Worm (Caenorhabditis elegans) whole organism, L1 larva: Measurements from ENCODE around the gene delm-1.

Experiments
- ama-1 ChIP-seq: fragments of 150-350 bp; optimal IDR thresholded peaks from 2 replicates; lab custom pipeline; 2014
- blmp-1 ChIP-seq: fragments of 150-350 bp; optimal IDR thresholded peaks from 2 replicates; lab custom pipeline; 2014; ENCODE audit warnings: missing biosample characterization, missing genetic modification characterization
- ceh-82 ChIP-seq, 3 experiments: fragments of 150-350 bp in 1 of 3; sonication (generic microtip) in 2 of 3; optimal IDR thresholded peaks; 2 replicates each; lab custom pipeline; 2014 to 2017; ENCODE audit warnings: missing biosample characterization in 3 of 3, missing genetic modification characterization in 3 of 3
- dpl-1 ChIP-seq, 3 experiments: fragments of 150-350 bp in 2 of 3; sonication (generic microtip) in 1 of 3; optimal IDR thresholded peaks; 2 replicates each; lab custom pipeline; 2014 to 2017; ENCODE audit warnings: missing biosample characterization in 3 of 3, missing genetic modification characterization in 3 of 3, missing genetic modification reagents in 3 of 3
- efl-1 ChIP-seq, 4 experiments: fragments of 150-350 bp; optimal IDR thresholded peaks in 3 of 4; peaks in 1 of 4; 1 replicate in 1 of 4; 2 replicates in 3 of 4; lab custom pipeline; 2014; ENCODE audit warnings: missing biosample characterization in 2 of 4, missing genetic modification characterization in 2 of 4, missing genetic modification reagents in 2 of 4
- efl-3 ChIP-seq: fragments of 200-800 bp; sonication (Bioruptor generic); optimal IDR thresholded peaks from 2 replicates; lab custom pipeline; 2018; ENCODE audit warnings: mild to moderate bottlenecking, missing genetic modification characterization, missing compliant biosample characterization
- fkh-10 ChIP-seq: sonication (generic microtip); optimal IDR thresholded peaks from 2 replicates; lab custom pipeline; 2017; ENCODE audit warnings: missing biosample characterization, missing genetic modification reagents, missing genetic modification characterization
- hlh-4 ChIP-seq: sonication (generic microtip); optimal IDR thresholded peaks from 2 replicates; lab custom pipeline; 2016; ENCODE audit warnings: mild to moderate bottlenecking, missing genetic modification characterization, missing compliant biosample characterization
- jun-1 ChIP-seq: fragments of 150-350 bp; optimal IDR thresholded peaks from 2 replicates; lab custom pipeline; 2014; ENCODE audit warnings: missing biosample characterization, missing genetic modification reagents, missing genetic modification characterization
- lin-14 ChIP-seq: fragments of 200-800 bp; sonication (Bioruptor generic); optimal IDR thresholded peaks from 2 replicates; lab custom pipeline; 2018; ENCODE audit warnings: mild to moderate bottlenecking, missing genetic modification characterization, moderate library complexity, missing compliant biosample characterization
- lir-3 ChIP-seq: sonication (generic microtip); optimal IDR thresholded peaks from 2 replicates; lab custom pipeline; 2016; ENCODE audit warnings: mild to moderate bottlenecking, missing genetic modification characterization, moderate library complexity, missing compliant biosample characterization; ENCODE audit not compliant: poor library complexity
- mep-1 ChIP-seq: fragments of 150-350 bp; optimal IDR thresholded peaks from 2 replicates; lab custom pipeline; 2014; ENCODE audit warnings: missing biosample characterization, missing genetic modification characterization
- nhr-85 ChIP-seq: sonication (generic microtip); peaks from one replicate; lab custom pipeline; 2016; ENCODE audit warnings: missing genetic modification characterization, inconsistent platforms, missing compliant biosample characterization
- nhr-90 ChIP-seq: sonication (generic microtip); optimal IDR thresholded peaks from 2 replicates; lab custom pipeline; 2016; ENCODE audit warnings: mild to moderate bottlenecking, missing genetic modification characterization, missing compliant biosample characterization; ENCODE audit not compliant: poor library complexity
- rnt-1 ChIP-seq: sonication (generic microtip); optimal IDR thresholded peaks from 2 replicates; lab custom pipeline; 2016; ENCODE audit warnings: mild to moderate bottlenecking, missing genetic modification characterization, moderate library complexity, missing compliant biosample characterization
- snu-23 ChIP-seq: sonication (generic microtip); optimal IDR thresholded peaks from 2 replicates; lab custom pipeline; 2016; ENCODE audit warnings: missing genetic modification characterization, missing compliant biosample characterization
- unc-62 ChIP-seq: fragments of 150-350 bp; optimal IDR thresholded peaks from 2 replicates; lab custom pipeline; 2014; ENCODE audit warnings: missing biosample characterization, missing genetic modification reagents, missing genetic modification characterization
- zag-1 ChIP-seq: fragments of 150-350 bp; optimal IDR thresholded peaks from 2 replicates; lab custom pipeline; 2014; ENCODE audit warnings: missing biosample characterization, missing genetic modification characterization

The delm-1 gene

ce11 chrIV:9088294-9088693 lies 47.0 kb downstream of the delm-1 start, which contains the start of gene msa-1:
Gene msa-1, plus strand, starts transcription at chrIV:9088594.
- TF ChIP-seq jun-1 (tag; lab: Kevin White, UChicago) (no peak), zag-1 (tag; lab: Kevin White, UChicago) (no peak), ceh-82 (tag; optimal IDR thresholded peaks at IDR 0.05; lab: Kevin White, UChicago) (no peak), snu-23 (no peak), fkh-10 (GFP tag; lab: Kevin White, UChicago) (no peak), unc-62 (GFP tag; lab: Kevin White, UChicago) (no peak), dpl-1 (GFP tag; optimal IDR thresholded peaks at IDR 0.05; lab: Kevin White, UChicago) (no peak), nhr-85 (tag; lab: Kevin White, UChicago) (no peak), rnt-1 (tag; lab: Kevin White, UChicago) (peak; percentile 16), ama-1 (lab: Kevin White, UChicago) (peak; percentile 33), blmp-1 (tag; lab: Kevin White, UChicago) (peak; percentile 35), nhr-90 (tag; lab: Kevin White, UChicago) (no peak), efl-3 (GFP tag; lab: Kevin White, UChicago) (no peak), hlh-4 (tag; lab: Kevin White, UChicago) (no peak), lir-3 (tag; lab: Kevin White, UChicago) (no peak), mep-1 (peak; percentile 31), efl-1 (optimal IDR thresholded peaks at IDR 0.05; lab: Kevin White, UChicago) (no peak), efl-1 (GFP tag; optimal IDR thresholded peaks at IDR 0.05 in 1 of 2; lab: Kevin White, UChicago) (no peak), lin-14 (peak; percentile 5)
